Fruit fly (Drosophila melanogaster) whole organism: Measurements from ENCODE around the gene Tsp.

Experiments used
- CG8478 ChIP-seq: fragments of >200 bp; optimal IDR thresholded peaks from 2 replicates; lab custom pipeline; 2018; ENCODE audit warnings: inconsistent platforms
- Dll ChIP-seq: fragments of >200 bp; optimal IDR thresholded peaks from 2 replicates; lab custom pipeline; 2017
- EcR ChIP-seq, 2 experiments: fragments of >200 bp; optimal IDR thresholded peaks; 2 replicates each; lab custom pipeline; 2017; ENCODE audit warnings: missing biosample characterization in 2 of 2, missing genetic modification characterization in 2 of 2, missing genetic modification reagents in 2 of 2
- pan ChIP-seq: fragments of >200 bp; optimal IDR thresholded peaks from 2 replicates; lab custom pipeline; 2017
- psq ChIP-seq: fragments of >200 bp; optimal IDR thresholded peaks from 2 replicates; lab custom pipeline; 2017
- usp ChIP-seq: fragments of >200 bp; optimal IDR thresholded peaks from 2 replicates; lab custom pipeline; 2017; ENCODE audit warnings: missing biosample characterization, missing genetic modification characterization, mixed read lengths

The Tsp gene

DNA sequence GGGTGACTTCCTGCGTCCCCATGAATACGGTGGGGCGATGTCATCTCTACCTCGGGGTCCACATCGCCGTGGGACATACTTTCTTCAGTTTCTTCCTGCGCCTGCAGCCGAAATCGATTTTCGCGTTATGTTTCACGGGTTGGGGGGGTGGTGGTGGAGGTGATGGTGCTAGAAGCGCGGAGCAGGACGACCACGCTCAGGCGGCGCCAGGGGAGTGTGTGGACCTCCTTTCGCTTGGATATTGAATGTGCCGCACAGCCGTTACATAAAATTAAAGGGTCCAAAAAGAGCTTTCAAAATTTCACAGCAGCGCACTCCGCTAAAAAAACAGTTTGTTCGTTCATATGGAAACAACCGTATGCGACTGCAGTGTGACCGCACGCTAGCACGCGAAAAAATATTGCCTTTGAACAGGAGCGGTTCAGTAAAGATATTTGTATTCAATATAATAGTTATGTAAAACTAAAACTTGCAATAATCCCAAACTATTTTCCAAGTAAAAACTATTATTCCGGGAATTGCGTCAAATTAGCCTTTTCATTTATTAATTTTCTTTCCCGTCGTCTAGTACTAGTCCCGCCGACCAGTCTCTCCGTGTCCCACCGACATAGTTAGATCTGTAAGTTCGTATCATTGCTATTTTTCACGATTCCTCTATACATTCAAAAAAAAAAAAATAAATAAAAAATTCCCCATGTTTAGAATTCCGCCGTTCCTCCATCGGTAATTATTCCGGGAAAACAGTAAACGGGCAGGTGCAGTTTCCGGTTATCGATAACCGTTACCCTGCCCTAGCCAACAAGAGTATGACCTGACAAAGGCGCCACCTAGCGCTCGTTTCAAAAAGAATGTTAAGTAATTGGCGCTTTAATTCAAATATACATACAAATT lies 24.6 kb downstream of the Tsp start, which contains the start of gene Nhe3:
Nhe3 (minus strand) TSS at position 373 of the 891 bp plus-strand sequence.
- no peak for TF ChIP-seq psq (lab: Kevin White, UChicago)
- TF ChIP-seq EcR (GFP tag; optimal IDR thresholded peaks at IDR 0.05; lab: Kevin White, UChicago) = no peak
- TF ChIP-seq Dll (lab: Kevin White, UChicago) = no peak
- TF ChIP-seq CG8478 = no peak
- no peak for TF ChIP-seq usp (GFP tag; lab: Kevin White, UChicago)
- TF ChIP-seq pan (lab: Kevin White, UChicago) = no peak

DNA sequence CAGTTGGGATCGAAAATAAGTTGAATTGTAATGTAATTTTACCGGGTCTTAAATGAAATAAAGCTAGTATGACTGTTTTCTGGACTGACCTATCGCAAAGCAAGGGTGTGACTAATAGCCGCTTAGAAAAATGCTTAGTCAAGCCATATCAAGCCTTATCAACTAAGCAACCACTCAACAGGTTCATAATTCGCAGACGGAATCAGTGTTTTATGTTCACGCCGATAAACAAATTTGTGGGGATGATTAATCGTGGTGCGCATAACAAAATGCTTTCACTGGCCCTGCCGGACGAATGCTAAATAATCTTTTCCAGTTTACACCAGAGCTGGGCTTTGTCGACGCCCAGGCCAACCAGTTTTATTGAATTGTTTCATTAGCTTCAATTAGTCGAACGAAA lies 26.0 kb downstream of the Tsp start:
- no peak for TF ChIP-seq Dll (lab: Kevin White, UChicago)
- TF ChIP-seq CG8478 = no peak
- no peak for TF ChIP-seq pan (lab: Kevin White, UChicago)
- TF ChIP-seq psq (lab: Kevin White, UChicago) = no peak
- no peak for TF ChIP-seq usp (GFP tag; lab: Kevin White, UChicago)
- no peak for TF ChIP-seq EcR (GFP tag; optimal IDR thresholded peaks at IDR 0.05; lab: Kevin White, UChicago)

DNA sequence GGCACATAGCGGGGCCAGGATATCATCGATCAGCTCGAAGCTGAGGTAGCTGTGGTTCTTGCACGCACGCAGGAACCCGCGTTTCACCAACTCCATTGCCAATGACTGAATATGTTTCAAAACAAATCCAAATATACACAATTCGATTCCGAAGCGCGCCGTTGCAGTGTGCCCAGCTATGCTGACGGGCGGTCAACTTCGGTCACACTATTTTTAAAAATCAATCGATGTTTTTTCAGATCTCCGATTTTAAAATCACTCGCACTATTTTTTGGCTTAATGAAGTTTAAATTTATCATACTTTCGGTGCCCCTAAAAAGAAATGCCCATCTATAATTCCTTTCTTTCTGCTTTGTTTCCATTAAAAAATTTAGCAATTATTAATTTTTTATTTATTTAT lies 31.4 kb downstream of the Tsp start, which contains the start of gene Nse1:
Nse1 (minus strand) TSS at position 173 of the 400 bp plus-strand sequence.
- TF ChIP-seq pan (lab: Kevin White, UChicago) (no peak), EcR (GFP tag; optimal IDR thresholded peaks at IDR 0.05; lab: Kevin White, UChicago) (no peak), usp (GFP tag; lab: Kevin White, UChicago) (no peak), Dll (lab: Kevin White, UChicago) (no peak), psq (lab: Kevin White, UChicago) (no peak), CG8478 (no peak)

DNA sequence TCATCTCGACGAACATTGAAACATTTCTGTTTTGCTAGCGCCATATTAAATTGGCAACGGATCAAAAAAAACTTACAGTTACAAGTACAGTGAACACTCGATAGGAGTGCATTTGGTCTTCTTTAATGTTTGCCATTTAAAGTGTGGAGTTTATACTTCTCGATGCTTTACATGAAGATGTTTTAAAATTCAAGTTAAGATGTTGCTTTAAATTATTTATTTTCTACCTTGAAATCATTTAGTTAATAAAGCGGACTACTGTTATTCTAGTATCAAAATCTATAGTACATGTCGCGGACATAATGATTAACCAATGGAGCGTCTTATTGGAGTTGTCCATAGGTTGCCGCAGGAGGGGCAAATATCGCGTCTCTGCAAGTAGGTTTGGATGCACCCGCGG lies 32.4 kb downstream of the Tsp start, which contains the start of gene cort:
cort (minus strand) TSS at position 101 of the 400 bp plus-strand sequence.
- TF ChIP-seq Dll (lab: Kevin White, UChicago) (no peak), CG8478 (no peak), pan (lab: Kevin White, UChicago) (no peak), psq (lab: Kevin White, UChicago) (no peak), usp (GFP tag; lab: Kevin White, UChicago) (no peak), EcR (GFP tag; optimal IDR thresholded peaks at IDR 0.05; lab: Kevin White, UChicago) (no peak)

- TF ChIP-seq psq (lab: Kevin White, UChicago) (no peak), CG8478 (no peak), usp (GFP tag; lab: Kevin White, UChicago) (no peak), pan (lab: Kevin White, UChicago) (no peak), EcR (GFP tag; optimal IDR thresholded peaks at IDR 0.05; lab: Kevin White, UChicago) (no peak), Dll (lab: Kevin White, UChicago) (no peak)
These were observed 35.5 kb downstream of the Tsp start, which contains the start of gene Spn27A for dm6 chr2L:6673211-6674012. Gene Spn27A, minus strand, starts transcription at chr2L:6673347.

DNA sequence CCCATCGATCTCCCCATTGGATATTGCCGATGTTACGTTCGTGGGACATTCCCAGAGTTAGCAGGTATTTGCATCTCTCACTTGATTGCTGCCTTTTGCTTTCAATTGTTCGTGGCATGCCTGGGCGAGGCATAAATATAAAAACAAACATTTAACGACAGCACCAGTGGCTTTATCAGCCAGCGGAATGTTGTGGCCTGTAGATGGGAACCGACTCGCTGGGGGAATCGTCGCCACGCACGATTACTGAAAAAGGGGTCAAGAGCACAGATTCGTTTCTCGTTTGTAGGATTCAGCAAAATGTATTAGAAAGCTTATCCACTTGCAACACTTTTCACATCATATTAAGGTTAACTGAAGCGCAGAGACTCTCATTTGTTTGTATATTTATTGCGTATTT lies 37.5 kb downstream of the Tsp start:
- TF ChIP-seq Dll (lab: Kevin White, UChicago) (no peak), psq (lab: Kevin White, UChicago) (no peak), usp (GFP tag; lab: Kevin White, UChicago) (no peak), EcR (GFP tag; optimal IDR thresholded peaks at IDR 0.05; lab: Kevin White, UChicago) (no peak), pan (lab: Kevin White, UChicago) (no peak), CG8478 (no peak)

DNA sequence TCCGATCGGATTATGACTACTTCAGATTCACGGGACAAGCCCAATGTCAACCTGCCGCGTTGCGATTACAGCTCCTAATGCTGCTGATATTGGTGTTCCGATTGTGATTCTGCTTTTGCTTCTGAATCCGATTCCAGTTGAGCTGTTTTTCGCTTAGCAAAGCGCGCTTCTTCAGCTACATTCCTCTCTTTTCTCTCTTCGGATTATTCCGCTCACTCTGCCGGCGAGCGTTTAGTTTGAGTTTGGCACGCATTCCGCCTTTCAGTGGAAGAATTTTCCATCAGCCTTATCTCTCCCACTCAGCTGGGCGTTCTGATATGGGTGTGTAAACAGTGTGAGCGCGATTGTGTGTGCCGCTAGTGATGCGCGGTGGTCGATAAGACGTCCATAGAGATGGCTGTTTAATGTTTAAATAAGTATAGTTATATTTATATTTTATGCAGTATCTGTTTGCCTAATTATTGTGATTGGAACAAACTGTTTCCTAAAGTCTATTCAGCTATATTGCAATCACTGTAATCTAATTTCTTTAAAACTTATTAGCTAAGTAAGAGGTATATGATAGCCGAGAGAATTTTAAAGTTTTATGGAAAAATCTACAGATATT lies 41.1 kb downstream of the Tsp start, which contains the start of gene Galt:
Galt (minus strand) TSS at position 315 of the 607 bp plus-strand sequence.
- no peak for TF ChIP-seq psq (lab: Kevin White, UChicago)
- TF ChIP-seq pan (lab: Kevin White, UChicago) = no peak
- no peak for TF ChIP-seq Dll (lab: Kevin White, UChicago)
- TF ChIP-seq CG8478 = no peak

dm6 chr2L:6663562-6664051 lies 45.3 kb downstream of the Tsp start, which contains the start of the genes CG13771, CG34310 and cup:
Gene CG13771, minus strand, starts transcription at chr2L:6663612.
Gene CG34310, plus strand, starts transcription at chr2L:6663664.
Gene cup, plus strand, starts transcription at chr2L:6663664.
- TF ChIP-seq CG8478 = no peak
- no peak for TF ChIP-seq psq (lab: Kevin White, UChicago)
- no peak for TF ChIP-seq pan (lab: Kevin White, UChicago)

- TF ChIP-seq EcR (GFP tag; optimal IDR thresholded peaks at IDR 0.05; lab: Kevin White, UChicago) (no peak), psq (lab: Kevin White, UChicago) (no peak), pan (lab: Kevin White, UChicago) (peak; percentile 54)
These were observed 50.7 kb downstream of the Tsp start, which contains the start of the genes CG31636 and Ube4A for dm6 chr2L:6657969-6658748. Gene CG31636, minus strand, starts transcription at chr2L:6658152. Gene Ube4A, plus strand, starts transcription at chr2L:6658517.

dm6 chr2L:6656264-6656676 lies 52.6 kb downstream of the Tsp start, which contains the start of gene CG31633:
Gene CG31633, minus strand, starts transcription at chr2L:6656321.
- TF ChIP-seq CG8478 = no peak
- TF ChIP-seq psq (lab: Kevin White, UChicago) = no peak
- no peak for TF ChIP-seq Dll (lab: Kevin White, UChicago)
- TF ChIP-seq usp (GFP tag; lab: Kevin White, UChicago) = no peak
- TF ChIP-seq pan (lab: Kevin White, UChicago) = no peak
- TF ChIP-seq EcR (GFP tag; optimal IDR thresholded peaks at IDR 0.05; lab: Kevin White, UChicago) = no peak
